Fruit fly (Drosophila melanogaster) whole organism, embryonic: ENCODE data around the gene CG5235.

ENCODE experiments used
- Adf1 ChIP-seq: fragments of 200-800 bp; sonication (Bioruptor generic); IDR thresholded peaks from 2 replicates; pipeline ENCODE4 v1.3.6; 2022; ENCODE audit warnings: missing biosample characterization, missing genetic modification characterization
- Atf3 ChIP-seq: fragments of 200-800 bp; sonication (Bioruptor generic); optimal IDR thresholded peaks from 3 replicates; lab custom pipeline; 2016; ENCODE audit warnings: missing biosample characterization, missing genetic modification characterization
- CG10543 ChIP-seq: fragments of 200-800 bp; sonication (Bioruptor generic); optimal IDR thresholded peaks from 3 replicates; lab custom pipeline; 2017; ENCODE audit warnings: missing biosample characterization, mild to moderate bottlenecking, missing genetic modification characterization, moderate library complexity
- CG10565 ChIP-seq: fragments of 200-800 bp; sonication (Bioruptor generic); optimal IDR thresholded peaks from 3 replicates; lab custom pipeline; 2016; ENCODE audit warnings: missing biosample characterization, mild to moderate bottlenecking, missing genetic modification characterization
- CG12769 ChIP-seq: fragments of 200-800 bp; sonication (Bioruptor generic); optimal IDR thresholded peaks from 2 replicates; lab custom pipeline; 2019; ENCODE audit warnings: missing biosample characterization, mild to moderate bottlenecking, missing genetic modification characterization, moderate library complexity
- CG14441 ChIP-seq: fragments of 200-800 bp; sonication (Bioruptor generic); IDR thresholded peaks from 2 replicates; pipeline ENCODE4 v1.3.6; 2022; ENCODE audit warnings: missing biosample characterization, missing genetic modification characterization
- CG14710 ChIP-seq: fragments of 200-800 bp; sonication (Bioruptor generic); optimal IDR thresholded peaks from 3 replicates; lab custom pipeline; 2019; ENCODE audit warnings: missing biosample characterization, mild to moderate bottlenecking, missing genetic modification characterization, moderate library complexity
- CG15073 ChIP-seq: fragments of 200-800 bp; sonication (Bioruptor generic); optimal IDR thresholded peaks from 2 replicates; lab custom pipeline; 2016; ENCODE audit warnings: missing biosample characterization, missing genetic modification characterization
- CG15479 ChIP-seq: fragments of 200-800 bp; sonication (Bioruptor generic); optimal IDR thresholded peaks from 3 replicates; lab custom pipeline; 2019; ENCODE audit warnings: missing biosample characterization, mild to moderate bottlenecking, missing genetic modification characterization, moderate library complexity
- CG17829 ChIP-seq: fragments of 200-800 bp; optimal IDR thresholded peaks from 2 replicates; lab custom pipeline; 2019; ENCODE audit warnings: missing biosample characterization, mild to moderate bottlenecking, missing genetic modification characterization, moderate library complexity
- CG18764 ChIP-seq: fragments of 200-800 bp; sonication (Bioruptor generic); optimal IDR thresholded peaks from 3 replicates; lab custom pipeline; 2016; ENCODE audit warnings: missing biosample characterization, missing genetic modification characterization
- CG2116 ChIP-seq: fragments of 200-800 bp; sonication (Bioruptor generic); optimal IDR thresholded peaks from 3 replicates; lab custom pipeline; 2018; ENCODE audit warnings: missing biosample characterization, mild to moderate bottlenecking, missing genetic modification characterization
- CG2120 ChIP-seq: fragments of 200-800 bp; sonication (Bioruptor generic); optimal IDR thresholded peaks from 3 replicates; lab custom pipeline; 2016; ENCODE audit warnings: missing biosample characterization, missing genetic modification characterization
- CG3163 ChIP-seq: fragments of 200-800 bp; sonication (Bioruptor generic); optimal IDR thresholded peaks from 3 replicates; lab custom pipeline; 2016; ENCODE audit warnings: missing biosample characterization, missing genetic modification characterization
- CG4328 ChIP-seq: fragments of 200-800 bp; sonication (Bioruptor generic); optimal IDR thresholded peaks from 3 replicates; lab custom pipeline; 2017; ENCODE audit warnings: missing biosample characterization, missing genetic modification reagents, missing genetic modification characterization
- CG4424 ChIP-seq: fragments of 200-800 bp; sonication (Bioruptor generic); optimal IDR thresholded peaks from 3 replicates; lab custom pipeline; 2016; ENCODE audit warnings: missing biosample characterization, missing genetic modification characterization
- CG6689 ChIP-seq: fragments of 200-800 bp; sonication (Bioruptor generic); IDR thresholded peaks from 2 replicates; pipeline ENCODE4 v1.3.6; 2022; ENCODE audit warnings: missing biosample characterization, missing genetic modification characterization
- CG7963 ChIP-seq: fragments of 200-800 bp; sonication (Bioruptor generic); IDR thresholded peaks from 3 replicates; pipeline ENCODE4 v1.3.6; 2022; ENCODE audit warnings: missing biosample characterization, missing genetic modification characterization; ENCODE audit not compliant: partially characterized antibody
- CG8089 ChIP-seq: fragments of 200-800 bp; sonication (Bioruptor generic); optimal IDR thresholded peaks from 3 replicates; lab custom pipeline; 2016; ENCODE audit warnings: missing biosample characterization, missing genetic modification characterization
- CG9817 ChIP-seq: fragments of 200-800 bp; sonication (Bioruptor generic); optimal IDR thresholded peaks from 2 replicates; lab custom pipeline; 2018; ENCODE audit warnings: missing biosample characterization, mild to moderate bottlenecking, missing genetic modification characterization, moderate library complexity
- CG9932 ChIP-seq: fragments of 200-800 bp; sonication (Bioruptor generic); IDR thresholded peaks from 2 replicates; pipeline ENCODE4 v1.3.6; 2022; ENCODE audit warnings: missing biosample characterization, missing genetic modification characterization
- Dll ChIP-seq: fragments of 200-800 bp; sonication (Bioruptor generic); IDR thresholded peaks from 4 replicates; pipeline ENCODE4 v1.3.6; 2022; ENCODE audit warnings: missing biosample characterization, missing genetic modification characterization; ENCODE audit not compliant: partially characterized antibody
- HLH4C ChIP-seq: fragments of 200-800 bp; sonication (Bioruptor generic); IDR thresholded peaks from 3 replicates; pipeline ENCODE4 v1.3.6; 2022; ENCODE audit warnings: missing biosample characterization, missing genetic modification characterization; ENCODE audit not compliant: partially characterized antibody
- HmgD ChIP-seq: fragments of 200-800 bp; sonication (Bioruptor generic); optimal IDR thresholded peaks from 3 replicates; lab custom pipeline; 2016; ENCODE audit warnings: missing biosample characterization, missing genetic modification characterization
- Hmr ChIP-seq: fragments of 200-800 bp; sonication (Bioruptor generic); optimal IDR thresholded peaks from 3 replicates; lab custom pipeline; 2017; ENCODE audit warnings: mild to moderate bottlenecking, missing biosample characterization, missing genetic modification reagents, missing genetic modification characterization
- Hmx ChIP-seq: fragments of 200-800 bp; sonication (Bioruptor generic); optimal IDR thresholded peaks from 2 replicates; lab custom pipeline; 2016; ENCODE audit warnings: missing biosample characterization, missing genetic modification characterization
- Lhr ChIP-seq: fragments of 200-800 bp; sonication (Bioruptor generic); optimal IDR thresholded peaks from 3 replicates; lab custom pipeline; 2017; ENCODE audit warnings: mild to moderate bottlenecking, missing biosample characterization, missing genetic modification reagents, missing genetic modification characterization
- Oli ChIP-seq: fragments of 200-800 bp; sonication (Bioruptor generic); optimal IDR thresholded peaks from 2 replicates; lab custom pipeline; 2018; ENCODE audit warnings: missing biosample characterization, mild to moderate bottlenecking, missing genetic modification characterization, moderate library complexity
- Poxn ChIP-seq: fragments of 200-800 bp; sonication (Bioruptor generic); IDR thresholded peaks from 2 replicates; pipeline ENCODE4 v1.3.6; 2022; ENCODE audit warnings: missing biosample characterization, missing genetic modification characterization
- Trl ChIP-seq, 3 experiments: fragments of >200 bp in 2 of 3; fragments of 200-800 bp in 1 of 3; sonication (Bioruptor generic) in 1 of 3; optimal IDR thresholded peaks; 2 replicates in 1 of 3; 3 replicates in 2 of 3; lab custom pipeline; 2016 to 2017; ENCODE audit warnings: missing biosample characterization in 1 of 3, missing genetic modification characterization in 1 of 3
- cas ChIP-seq: fragments of 200-800 bp; sonication (Bioruptor generic); IDR thresholded peaks from 2 replicates; pipeline ENCODE4 v1.3.6; 2022; ENCODE audit warnings: missing biosample characterization, missing genetic modification characterization
- crc ChIP-seq: fragments of 200-800 bp; sonication (Bioruptor generic); optimal IDR thresholded peaks from 2 replicates; lab custom pipeline; 2016; ENCODE audit warnings: missing biosample characterization, missing genetic modification characterization
- dimm ChIP-seq: fragments of 200-800 bp; sonication (Bioruptor generic); IDR thresholded peaks from 2 replicates; pipeline ENCODE4 v1.3.6; 2022; ENCODE audit warnings: missing biosample characterization, missing genetic modification characterization
- emc ChIP-seq: fragments of 200-800 bp; sonication (Bioruptor generic); optimal IDR thresholded peaks from 2 replicates; lab custom pipeline; 2016; ENCODE audit warnings: missing biosample characterization, missing genetic modification characterization
- ems ChIP-seq: fragments of 200-800 bp; sonication (Bioruptor generic); optimal IDR thresholded peaks from 3 replicates; lab custom pipeline; 2016; ENCODE audit warnings: missing biosample characterization, missing genetic modification characterization
- eve ChIP-seq, 2 experiments: fragments of >200 bp; optimal IDR thresholded peaks; 2 replicates each; lab custom pipeline; 2017; ENCODE audit warnings: missing biosample characterization in 2 of 2, missing genetic modification characterization in 2 of 2
- exex ChIP-seq: fragments of 200-800 bp; sonication (Bioruptor generic); optimal IDR thresholded peaks from 4 replicates; lab custom pipeline; 2018; ENCODE audit warnings: missing biosample characterization, mild to moderate bottlenecking, missing genetic modification characterization, moderate library complexity
- fd3F ChIP-seq: fragments of 200-800 bp; sonication (Bioruptor generic); optimal IDR thresholded peaks from 2 replicates; lab custom pipeline; 2018; ENCODE audit warnings: missing biosample characterization, mild to moderate bottlenecking, missing genetic modification characterization, moderate library complexity
- lbe ChIP-seq: fragments of 200-800 bp; sonication (Bioruptor generic); optimal IDR thresholded peaks from 2 replicates; lab custom pipeline; 2016; ENCODE audit warnings: missing biosample characterization, mild to moderate bottlenecking, missing genetic modification characterization
- nerfin-1 ChIP-seq: fragments of 200-800 bp; sonication (Bioruptor generic); optimal IDR thresholded peaks from 3 replicates; lab custom pipeline; 2019; ENCODE audit warnings: missing biosample characterization, mild to moderate bottlenecking, missing genetic modification characterization, moderate library complexity
- salm ChIP-seq: fragments of 200-800 bp; sonication (Bioruptor generic); optimal IDR thresholded peaks from 2 replicates; lab custom pipeline; 2018; ENCODE audit warnings: missing biosample characterization, mild to moderate bottlenecking, missing genetic modification characterization
- sc ChIP-seq, 3 experiments: fragments of >200 bp in 2 of 3; fragments of 200-800 bp in 1 of 3; sonication (Bioruptor generic) in 1 of 3; optimal IDR thresholded peaks; 2 replicates in 2 of 3; 3 replicates in 1 of 3; lab custom pipeline; 2017; ENCODE audit warnings: mild to moderate bottlenecking in 1 of 3, missing biosample characterization in 1 of 3, missing genetic modification characterization in 1 of 3, missing genetic modification reagents in 1 of 3
- slp2 ChIP-seq: fragments of 200-800 bp; sonication (Bioruptor generic); optimal IDR thresholded peaks from 2 replicates; lab custom pipeline; 2016; ENCODE audit warnings: missing biosample characterization, missing genetic modification characterization
- tio ChIP-seq: fragments of 200-800 bp; sonication (Bioruptor generic); optimal IDR thresholded peaks from 2 replicates; lab custom pipeline; 2017; ENCODE audit warnings: missing biosample characterization, missing genetic modification characterization, inconsistent platforms
- unc-4 ChIP-seq: fragments of 200-800 bp; sonication (Bioruptor generic); IDR thresholded peaks from 2 replicates; pipeline ENCODE4 v1.3.6; 2022; ENCODE audit warnings: missing biosample characterization, missing genetic modification characterization; ENCODE audit not compliant: partially characterized antibody
- unpg ChIP-seq: fragments of 200-800 bp; sonication (Bioruptor generic); optimal IDR thresholded peaks from 3 replicates; lab custom pipeline; 2018; ENCODE audit warnings: missing biosample characterization, mild to moderate bottlenecking, missing genetic modification characterization, moderate library complexity
- usp ChIP-seq: fragments of >200 bp; optimal IDR thresholded peaks from 2 replicates; lab custom pipeline; 2017; ENCODE audit warnings: missing biosample characterization, missing genetic modification characterization
- vnd ChIP-seq: fragments of 200-800 bp; sonication (Bioruptor generic); IDR thresholded peaks from 3 replicates; pipeline ENCODE4 v1.3.6; 2022; ENCODE audit warnings: missing biosample characterization, missing genetic modification characterization; ENCODE audit not compliant: partially characterized antibody
- vvl ChIP-seq: fragments of 200-800 bp; sonication (Bioruptor generic); IDR thresholded peaks from 2 replicates; pipeline ENCODE4 v1.3.6; 2022; ENCODE audit warnings: missing biosample characterization, missing genetic modification characterization
- zf30C ChIP-seq: fragments of 200-800 bp; sonication (Bioruptor generic); optimal IDR thresholded peaks from 3 replicates; lab custom pipeline; 2018; ENCODE audit warnings: missing biosample characterization, mild to moderate bottlenecking, missing genetic modification characterization

CG5235 gene

dm6 chr3L:16051719-16052122 is 38.5 kb downstream of the CG5235 start, which contains the start of gene Mbs (continued):
- TF ChIP-seq zf30C (GFP tag; lab: Kevin White, UChicago) (no peak), emc (GFP tag; lab: Kevin White, UChicago) (no peak), Adf1 (GFP tag; lab: Robert Waterston, UW) (no peak), CG4424 (GFP tag; lab: Kevin White, UChicago) (no peak), CG10565 (no peak), Atf3 (no peak), CG9932 (peak; percentile 7; the same call in 1 of the 2 replicates), nerfin-1 (tag; lab: Kevin White, UChicago) (no peak), eve (GFP tag; optimal IDR thresholded peaks at IDR 0.05; lab: Kevin White, UChicago) (peak in 1 of 2 experiments; percentile 39), lbe (no peak), CG3163 (GFP tag; lab: Kevin White, UChicago) (no peak), usp (GFP tag; lab: Kevin White, UChicago) (no peak), CG14441 (GFP tag; lab: Robert Waterston, UW) (no peak), Hmr (peak; percentile 63), salm (tag; lab: Kevin White, UChicago) (no peak), CG6689 (no peak), CG2116 (GFP tag; lab: Kevin White, UChicago) (no peak), cas (GFP tag; lab: Robert Waterston, UW) (no peak), CG17829 (tag; lab: Kevin White, UChicago) (peak; percentile 53), dimm (GFP tag; lab: Robert Waterston, UW) (no peak), fd3F (GFP tag; lab: Kevin White, UChicago) (no peak), Trl (optimal IDR thresholded peaks at IDR 0.05; lab: Kevin White, UChicago) (no peak), Trl (GFP tag; optimal IDR thresholded peaks at IDR 0.05; lab: Kevin White, UChicago) (no peak), Poxn (GFP tag; lab: Robert Waterston, UW) (no peak), CG2120 (GFP tag; lab: Kevin White, UChicago) (no peak), CG8089 (GFP tag; lab: Kevin White, UChicago) (no peak), Dll (GFP tag; lab: Robert Waterston, UW) (peak; percentile 10; the same call in 3 of the 4 replicates), sc (optimal IDR thresholded peaks at IDR 0.05; lab: Kevin White, UChicago) (no peak), sc (GFP tag; optimal IDR thresholded peaks at IDR 0.05; lab: Kevin White, UChicago) (no peak), ems (GFP tag; lab: Kevin White, UChicago) (no peak), HLH4C (GFP tag; lab: Robert Waterston, UW) (peak; percentile 39; the same call in 2 of the 3 replicates), CG15479 (GFP tag; lab: Kevin White, UChicago) (no peak), CG4328 (GFP tag; lab: Kevin White, UChicago) (peak; percentile 23), CG12769 (no peak), tio (GFP tag; lab: Kevin White, UChicago) (no peak), CG18764 (no peak), Lhr (GFP tag; lab: Kevin White, UChicago) (peak; percentile 55), vvl (GFP tag; lab: Robert Waterston, UW) (peak; percentile 47), unpg (GFP tag; lab: Kevin White, UChicago) (peak; percentile 2), crc (GFP tag; lab: Kevin White, UChicago) (no peak), slp2 (GFP tag; lab: Kevin White, UChicago) (no peak), CG14710 (tag; lab: Kevin White, UChicago) (no peak), Oli (tag; lab: Kevin White, UChicago) (no peak), HmgD (GFP tag; lab: Kevin White, UChicago) (no peak), CG7963 (GFP tag; lab: Robert Waterston, UW) (peak; percentile 22; the same call in 1 of the 3 replicates), unc-4 (GFP tag; lab: Robert Waterston, UW) (peak; percentile 64), exex (no peak), CG15073 (GFP tag; lab: Kevin White, UChicago) (no peak), CG10543 (peak; percentile 70), vnd (no peak; the same call in 2 of the 3 replicates), Hmx (GFP tag; lab: Kevin White, UChicago) (no peak), CG9817 (tag; lab: Kevin White, UChicago) (peak; percentile 11)
